Fruit fly (Drosophila melanogaster): ENCODE results near the gene CG13060.

CG13060 gene

DNA sequence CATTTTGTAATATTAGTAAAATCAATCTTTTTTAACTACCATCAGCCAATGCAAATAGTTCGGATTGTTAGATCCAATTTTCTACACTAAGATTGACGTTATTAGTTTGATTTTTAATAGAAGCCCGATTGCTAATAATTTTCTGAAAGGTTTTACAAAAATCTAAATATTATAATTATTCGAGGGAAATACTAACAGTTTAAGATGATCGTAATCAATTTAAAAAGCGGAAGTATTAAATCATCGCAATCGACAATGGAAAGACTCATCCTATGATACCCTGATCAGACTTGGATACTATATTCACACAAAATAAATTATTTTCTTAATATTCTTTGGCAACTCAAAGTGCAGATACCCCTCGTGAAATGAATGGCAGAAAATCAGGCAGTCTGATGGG lies 38.2 kb downstream of the CG13060 start:
- TF ChIP-seq CG17801 (GFP tag; optimal IDR thresholded peaks at IDR 0.05; ENCODE audit: partially characterized antibody): no peak

dm6 chr3L:16359219-16359748 lies 39.6 kb downstream of the CG13060 start, which contains the start of gene ringer:
Gene ringer, minus strand, starts transcription at chr3L:16359428.
- TF ChIP-seq CG17801 (GFP tag; optimal IDR thresholded peaks at IDR 0.05; ENCODE audit: partially characterized antibody): no peak

DNA sequence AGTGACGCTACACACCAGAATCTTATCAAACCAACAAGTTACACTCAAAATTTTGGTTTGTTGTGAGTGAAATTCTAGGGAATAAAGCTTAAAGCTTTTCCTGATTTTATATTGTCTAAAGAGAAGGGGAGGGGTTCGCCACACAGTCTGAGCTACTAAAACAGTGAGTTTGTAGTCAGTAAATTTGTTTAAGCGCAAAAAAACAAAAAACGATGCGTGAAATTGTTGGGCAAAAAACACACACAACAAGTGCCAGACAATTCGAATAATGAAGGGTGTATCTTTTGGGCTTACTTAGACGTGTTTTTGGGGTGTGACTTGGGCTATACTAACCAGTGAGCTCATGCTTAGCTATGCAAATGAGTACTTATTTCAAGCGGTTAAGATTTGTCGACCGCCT lies 40.1 kb downstream of the CG13060 start:
- TF ChIP-seq CG17801 (GFP tag; optimal IDR thresholded peaks at IDR 0.05; ENCODE audit: partially characterized antibody): no peak

dm6 chr3L:16361200-16361815 lies 41.7 kb downstream of the CG13060 start:
- TF ChIP-seq CG17801 (GFP tag; optimal IDR thresholded peaks at IDR 0.05; ENCODE audit: partially characterized antibody): no peak

- no peak for TF ChIP-seq CG17801 (GFP tag; optimal IDR thresholded peaks at IDR 0.05; ENCODE audit: partially characterized antibody)
Observed at dm6 chr3L:16362119-16362653, 42.5 kb downstream of the CG13060 start, which contains the start of gene Cpr72Ea. Gene Cpr72Ea, plus strand, starts transcription at chr3L:16362603.

DNA sequence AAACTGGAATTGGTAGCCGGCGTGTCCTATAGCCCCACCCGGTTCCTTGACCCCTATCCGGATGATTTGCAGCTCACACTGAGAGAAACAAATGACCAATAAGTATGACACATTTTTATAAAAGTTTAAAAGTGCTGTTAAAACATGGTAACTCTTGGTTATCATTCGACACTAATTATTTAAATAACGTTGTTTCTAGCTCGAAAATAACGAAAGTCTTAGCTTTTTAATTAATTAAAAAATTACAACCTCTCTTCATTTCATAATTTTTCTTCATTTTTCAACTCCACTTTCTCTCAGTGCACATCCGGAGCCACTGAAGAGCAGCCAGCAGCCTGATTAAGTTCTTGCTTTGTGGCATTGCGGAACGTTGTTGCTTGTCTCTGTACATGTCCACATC lies 44.5 kb downstream of the CG13060 start:
- no peak for TF ChIP-seq CG17801 (GFP tag; optimal IDR thresholded peaks at IDR 0.05; ENCODE audit: partially characterized antibody)

DNA sequence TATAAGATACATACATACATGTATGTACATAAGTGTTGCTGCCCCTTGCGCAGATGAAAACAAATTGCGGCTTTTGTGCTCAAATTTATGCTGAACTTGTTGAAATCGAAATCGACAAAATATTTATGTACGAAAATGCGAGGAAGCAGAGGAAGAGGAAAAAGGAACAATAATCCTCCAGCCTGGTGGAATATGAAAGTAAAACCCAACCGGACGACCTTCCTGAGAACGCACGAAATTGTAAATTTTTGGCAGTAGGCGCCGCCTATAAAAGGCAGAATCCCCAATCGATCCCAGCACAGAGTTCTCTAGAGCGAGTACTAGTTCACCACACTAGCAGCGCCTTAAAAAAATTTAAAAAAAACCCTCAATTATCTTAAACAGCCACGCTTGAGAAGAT lies 44.9 kb downstream of the CG13060 start, which contains the start of gene Cpr72Eb:
TSS of gene Cpr72Eb (plus strand) at position 301 of the 400 bp plus-strand sequence.
- TF ChIP-seq CG17801 (GFP tag; optimal IDR thresholded peaks at IDR 0.05; ENCODE audit: partially characterized antibody): no peak

- no peak for TF ChIP-seq CG17801 (GFP tag; optimal IDR thresholded peaks at IDR 0.05; ENCODE audit: partially characterized antibody)
Observed at dm6 chr3L:16367240-16367639, 47.6 kb downstream of the CG13060 start, which contains the start of gene Cpr72Ec. Gene Cpr72Ec, minus strand, starts transcription at chr3L:16367340.

dm6 chr3L:16368199-16368598 lies 48.5 kb downstream of the CG13060 start, which contains the start of gene CG4842:
Gene CG4842, plus strand, starts transcription at chr3L:16368389.
- no peak for TF ChIP-seq CG17801 (GFP tag; optimal IDR thresholded peaks at IDR 0.05; ENCODE audit: partially characterized antibody)

dm6 chr3L:16369526-16369925 lies 49.9 kb downstream of the CG13060 start, which contains the start of gene CG18814:
Gene CG18814, plus strand, starts transcription at chr3L:16369826.
- no peak for TF ChIP-seq CG17801 (GFP tag; optimal IDR thresholded peaks at IDR 0.05; ENCODE audit: partially characterized antibody)

Data from ovary, adult (tissue).